Worm (Caenorhabditis elegans) whole organism, late embryonic: ENCODE data around the gene C55C3.4.

ENCODE experiments used
- C38D4.7 ChIP-seq: fragments of 200-800 bp; sonication (Bioruptor generic); optimal IDR thresholded peaks from 2 replicates; lab custom pipeline; 2018; ENCODE audit warnings: mild to moderate bottlenecking, missing genetic modification characterization, moderate library complexity, missing compliant biosample characterization
- K02D7.2 ChIP-seq: sonication (generic microtip); optimal IDR thresholded peaks from 2 replicates; lab custom pipeline; 2017; ENCODE audit warnings: mild to moderate bottlenecking, missing genetic modification characterization, missing compliant biosample characterization
- K09A11.1 ChIP-seq: sonication (generic microtip); optimal IDR thresholded peaks from 2 replicates; lab custom pipeline; 2017; ENCODE audit warnings: antibody characterized with exemption, mild to moderate bottlenecking, missing genetic modification characterization, missing compliant biosample characterization; ENCODE audit not compliant: insufficient read depth
- T23F11.4 ChIP-seq: fragments of 200-800 bp; sonication (Bioruptor generic); optimal IDR thresholded peaks from 2 replicates; lab custom pipeline; 2018; ENCODE audit warnings: mild to moderate bottlenecking, missing genetic modification characterization, missing compliant biosample characterization
- ahr-1 ChIP-seq: sonication (generic microtip); optimal IDR thresholded peaks from 2 replicates; lab custom pipeline; 2016; ENCODE audit warnings: missing genetic modification characterization, missing compliant biosample characterization
- ama-1 ChIP-seq: fragments of 150-350 bp; optimal IDR thresholded peaks from 2 replicates; lab custom pipeline; 2014
- ceh-22 ChIP-seq: sonication (generic microtip); optimal IDR thresholded peaks from 2 replicates; lab custom pipeline; 2017; ENCODE audit warnings: missing biosample characterization, missing genetic modification characterization
- ceh-30 ChIP-seq: fragments of 150-350 bp; optimal IDR thresholded peaks from 2 replicates; lab custom pipeline; 2014; ENCODE audit warnings: missing biosample characterization, missing genetic modification characterization
- ceh-45 ChIP-seq: fragments of 200-800 bp; sonication (Bioruptor generic); IDR thresholded peaks from 2 replicates; pipeline ENCODE4 v1.3.6; 2022; ENCODE audit warnings: missing genetic modification reagents, missing genetic modification characterization, missing compliant biosample characterization
- ceh-48 ChIP-seq: sonication (generic microtip); optimal IDR thresholded peaks from 2 replicates; lab custom pipeline; 2016; ENCODE audit warnings: missing genetic modification characterization, inconsistent platforms, missing compliant biosample characterization
- ceh-6 ChIP-seq: fragments of 200-800 bp; sonication (Bioruptor generic); optimal IDR thresholded peaks from 2 replicates; lab custom pipeline; 2018; ENCODE audit warnings: mild to moderate bottlenecking, missing genetic modification characterization, missing compliant biosample characterization
- ceh-9 ChIP-seq: sonication (generic microtip); optimal IDR thresholded peaks from 2 replicates; lab custom pipeline; 2016; ENCODE audit warnings: mild to moderate bottlenecking, missing genetic modification characterization, inconsistent platforms, missing compliant biosample characterization
- dmd-4 ChIP-seq: sonication (generic microtip); optimal IDR thresholded peaks from 2 replicates; lab custom pipeline; 2016; ENCODE audit warnings: borderline replicate concordance, missing genetic modification characterization, missing compliant biosample characterization
- dve-1 ChIP-seq: sonication (generic microtip); optimal IDR thresholded peaks from 2 replicates; lab custom pipeline; 2017; ENCODE audit warnings: antibody characterized with exemption, mild to moderate bottlenecking, missing genetic modification characterization, missing compliant biosample characterization
- elt-2 ChIP-seq: sonication (generic microtip); optimal IDR thresholded peaks from 2 replicates; lab custom pipeline; 2016; ENCODE audit warnings: missing genetic modification reagents, missing genetic modification characterization, missing compliant biosample characterization
- elt-4 ChIP-seq: sonication (generic microtip); optimal IDR thresholded peaks from 2 replicates; lab custom pipeline; 2016; ENCODE audit warnings: missing genetic modification characterization, missing compliant biosample characterization
- ets-4 ChIP-seq: sonication (generic microtip); optimal IDR thresholded peaks from 2 replicates; lab custom pipeline; 2016; ENCODE audit warnings: missing genetic modification characterization, missing compliant biosample characterization
- eyg-1 ChIP-seq: sonication (generic microtip); optimal IDR thresholded peaks from 2 replicates; lab custom pipeline; 2016; ENCODE audit warnings: missing genotype, missing genetic modification characterization, missing compliant biosample characterization
- fax-1 ChIP-seq: sonication (generic microtip); optimal IDR thresholded peaks from 2 replicates; lab custom pipeline; 2016; ENCODE audit warnings: missing genotype, missing genetic modification characterization, missing compliant biosample characterization
- fkh-6 ChIP-seq: sonication (generic microtip); optimal IDR thresholded peaks from 2 replicates; lab custom pipeline; 2016; ENCODE audit warnings: missing genetic modification characterization, missing compliant biosample characterization
- gmeb-2 ChIP-seq: sonication (generic microtip); optimal IDR thresholded peaks from 2 replicates; lab custom pipeline; 2016; ENCODE audit warnings: missing genetic modification characterization, inconsistent platforms, missing compliant biosample characterization
- hlh-6 ChIP-seq: sonication (generic microtip); optimal IDR thresholded peaks from 2 replicates; lab custom pipeline; 2016; ENCODE audit warnings: missing genotype, missing genetic modification characterization, missing compliant biosample characterization
- madf-2 ChIP-seq: sonication (generic microtip); optimal IDR thresholded peaks from 2 replicates; lab custom pipeline; 2017; ENCODE audit warnings: missing genetic modification characterization, missing compliant biosample characterization
- nhr-11 ChIP-seq: fragments of 150-350 bp; optimal IDR thresholded peaks from 2 replicates; lab custom pipeline; 2014; ENCODE audit warnings: missing biosample characterization, missing genetic modification characterization
- npax-4 ChIP-seq: sonication (generic microtip); optimal IDR thresholded peaks from 2 replicates; lab custom pipeline; 2016; ENCODE audit warnings: missing genetic modification characterization, missing compliant biosample characterization
- pag-3 ChIP-seq: sonication (generic microtip); optimal IDR thresholded peaks from 2 replicates; lab custom pipeline; 2016; ENCODE audit warnings: missing compliant biosample characterization, missing genetic modification characterization, borderline replicate concordance
- pat-9 ChIP-seq: fragments of 200-800 bp; sonication (Bioruptor generic); optimal IDR thresholded peaks from 2 replicates; lab custom pipeline; 2018; ENCODE audit warnings: mild to moderate bottlenecking, missing genetic modification characterization, moderate library complexity, missing compliant biosample characterization
- pax-1 ChIP-seq: fragments of 150-350 bp; optimal IDR thresholded peaks from 2 replicates; lab custom pipeline; 2014; ENCODE audit warnings: missing biosample characterization, missing genetic modification characterization
- pha-2 ChIP-seq: sonication (generic microtip); optimal IDR thresholded peaks from 2 replicates; lab custom pipeline; 2017; ENCODE audit warnings: mild to moderate bottlenecking, missing genetic modification characterization, missing compliant biosample characterization
- pha-4 ChIP-seq: fragments of 150-350 bp; optimal IDR thresholded peaks from 2 replicates; lab custom pipeline; 2018; ENCODE audit warnings: missing biosample characterization, missing genetic modification reagents, missing genetic modification characterization
- pros-1 ChIP-seq: fragments of 150-350 bp; optimal IDR thresholded peaks from 2 replicates; lab custom pipeline; 2014; ENCODE audit warnings: missing biosample characterization, missing genetic modification reagents, missing genetic modification characterization
- ref-2 ChIP-seq: sonication (generic microtip); optimal IDR thresholded peaks from 2 replicates; lab custom pipeline; 2016; ENCODE audit warnings: missing genetic modification characterization, missing compliant biosample characterization
- rnt-1 ChIP-seq: sonication (generic microtip); optimal IDR thresholded peaks from 2 replicates; lab custom pipeline; 2016; ENCODE audit warnings: missing genetic modification characterization, missing compliant biosample characterization
- sdc-2 ChIP-seq: sonication (generic microtip); optimal IDR thresholded peaks from 2 replicates; lab custom pipeline; 2016; ENCODE audit warnings: missing genotype, missing genetic modification characterization, missing compliant biosample characterization
- sox-2 ChIP-seq: fragments of 200-800 bp; sonication (Bioruptor generic); IDR thresholded peaks from 2 replicates; pipeline ENCODE4 v1.3.6; 2022; ENCODE audit warnings: missing genetic modification reagents, missing genetic modification characterization, missing compliant biosample characterization
- sox-4 ChIP-seq: sonication (generic microtip); optimal IDR thresholded peaks from 2 replicates; lab custom pipeline; 2017; ENCODE audit warnings: mild to moderate bottlenecking, missing genetic modification characterization, inconsistent platforms, missing compliant biosample characterization
- tbx-2 ChIP-seq: sonication (generic microtip); optimal IDR thresholded peaks from 2 replicates; lab custom pipeline; 2016; ENCODE audit warnings: missing genetic modification characterization, missing compliant biosample characterization
- tbx-7 ChIP-seq: sonication (generic microtip); optimal IDR thresholded peaks from 2 replicates; lab custom pipeline; 2016; ENCODE audit warnings: missing genotype, missing genetic modification characterization, missing compliant biosample characterization
- ttx-3 ChIP-seq: sonication (generic microtip); optimal IDR thresholded peaks from 2 replicates; lab custom pipeline; 2016; ENCODE audit warnings: missing genetic modification reagents, missing genetic modification characterization, missing compliant biosample characterization
- unc-42 ChIP-seq: sonication (generic microtip); optimal IDR thresholded peaks from 2 replicates; lab custom pipeline; 2016; ENCODE audit warnings: missing genotype, missing genetic modification characterization, missing compliant biosample characterization
- unc-55 ChIP-seq: sonication (generic microtip); optimal IDR thresholded peaks from 2 replicates; lab custom pipeline; 2017; ENCODE audit warnings: missing biosample characterization, missing genetic modification reagents, missing genetic modification characterization
- unc-86 ChIP-seq: sonication (generic microtip); optimal IDR thresholded peaks from 2 replicates; lab custom pipeline; 2016; ENCODE audit warnings: missing genetic modification characterization, missing compliant biosample characterization
- zip-5 ChIP-seq: sonication (generic microtip); optimal IDR thresholded peaks from 2 replicates; lab custom pipeline; 2016; ENCODE audit warnings: missing genetic modification characterization, missing compliant biosample characterization

C55C3.4 gene

ce11 chrIV:5635551-5635950 is 42.4 kb downstream of the C55C3.4 start, which contains the start of gene srd-13:
Gene srd-13, minus strand, starts transcription at chrIV:5635651.
- TF ChIP-seq unc-42 (tag; lab: Kevin White, UChicago) (no peak), unc-86 (tag; lab: Kevin White, UChicago) (no peak), dmd-4 (tag; lab: Kevin White, UChicago) (no peak), ceh-48 (tag; lab: Kevin White, UChicago) (no peak), ceh-9 (tag; lab: Kevin White, UChicago) (no peak), fax-1 (tag; lab: Kevin White, UChicago) (no peak), K09A11.1 (tag; lab: Kevin White, UChicago) (no peak), ahr-1 (tag; lab: Kevin White, UChicago) (no peak), pat-9 (tag; lab: Kevin White, UChicago) (no peak), ceh-22 (tag; lab: Kevin White, UChicago) (no peak), K02D7.2 (tag; lab: Kevin White, UChicago) (no peak), pax-1 (tag; lab: Kevin White, UChicago) (no peak), pha-4 (tag; lab: Kevin White, UChicago) (no peak), ama-1 (lab: Kevin White, UChicago) (no peak), dve-1 (tag; lab: Kevin White, UChicago) (no peak)

DNA sequence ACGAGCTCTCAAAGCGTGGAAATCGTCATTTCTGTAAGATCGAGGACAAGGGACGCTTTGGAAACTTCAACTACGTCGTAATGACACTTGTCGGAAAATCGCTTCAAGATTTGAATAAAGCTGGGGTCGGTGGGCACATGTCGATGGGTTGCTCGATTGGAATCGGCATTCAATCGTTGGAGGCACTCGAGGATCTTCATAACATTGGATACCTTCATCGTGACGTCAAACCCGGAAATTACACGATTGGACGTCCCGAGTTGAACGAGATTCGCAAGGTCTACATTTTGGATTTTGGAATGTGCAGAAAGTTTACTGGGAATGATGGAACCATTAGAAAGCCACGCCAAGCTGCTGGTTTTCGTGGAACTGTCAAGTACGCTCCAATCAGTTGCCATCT is 45.4 kb downstream of the C55C3.4 start:
- TF ChIP-seq fkh-6 (tag; lab: Kevin White, UChicago) (no peak), sox-2 (GFP tag; lab: Robert Waterston, UW) (no peak), unc-55 (GFP tag; lab: Kevin White, UChicago) (no peak), gmeb-2 (tag; lab: Kevin White, UChicago) (no peak), dve-1 (tag; lab: Kevin White, UChicago) (no peak), T23F11.4 (GFP tag; lab: Kevin White, UChicago) (no peak), pha-2 (tag; lab: Kevin White, UChicago) (no peak), K02D7.2 (tag; lab: Kevin White, UChicago) (no peak), pros-1 (tag; lab: Kevin White, UChicago) (no peak), elt-2 (tag; lab: Kevin White, UChicago) (no peak), ceh-45 (GFP tag; lab: Robert Waterston, UW) (no peak), pat-9 (tag; lab: Kevin White, UChicago) (no peak), rnt-1 (tag; lab: Kevin White, UChicago) (no peak), tbx-7 (no peak), ceh-48 (tag; lab: Kevin White, UChicago) (no peak), sox-4 (tag; lab: Kevin White, UChicago) (no peak), ref-2 (tag; lab: Kevin White, UChicago) (no peak), zip-5 (tag; lab: Kevin White, UChicago) (no peak), ttx-3 (no peak)

DNA sequence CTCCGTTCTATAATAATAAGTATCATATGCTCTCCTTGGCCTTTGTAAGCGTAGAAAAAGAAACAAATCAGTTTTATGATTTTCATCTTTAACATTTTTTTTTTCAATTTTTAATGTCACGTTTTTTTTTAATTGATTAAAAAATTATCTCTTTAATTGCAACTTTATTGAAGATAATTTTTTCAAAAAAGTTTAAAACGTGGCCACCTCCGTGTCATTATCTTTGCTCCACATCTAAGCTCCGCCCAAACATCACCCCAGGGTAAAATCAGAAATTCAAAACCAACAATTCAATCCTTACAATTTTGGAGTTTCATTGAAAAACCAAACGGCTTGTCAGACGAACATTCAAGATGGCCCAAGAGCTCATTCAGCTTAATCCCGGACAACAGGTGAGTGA is 46.3 kb downstream of the C55C3.4 start, which contains the start of gene ttbk-8.2:
Gene ttbk-8.2 (plus strand): TSS at position 301 of the 400 bp plus-strand sequence.
- no peak for TF ChIP-seq madf-2 (tag; lab: Kevin White, UChicago)
- no peak for TF ChIP-seq C38D4.7 (GFP tag; lab: Kevin White, UChicago)
- TF ChIP-seq ets-4 (tag; lab: Kevin White, UChicago), result no peak
- TF ChIP-seq pag-3 (tag; lab: Kevin White, UChicago), result no peak
- no peak for TF ChIP-seq dmd-4 (tag; lab: Kevin White, UChicago)
- no peak for TF ChIP-seq tbx-7

ce11 chrIV:5630156-5630555 is 47.8 kb downstream of the C55C3.4 start, which contains the start of gene srd-12:
Gene srd-12, minus strand, starts transcription at chrIV:5630256.
- no peak for TF ChIP-seq K02D7.2 (tag; lab: Kevin White, UChicago)
- no peak for TF ChIP-seq ets-4 (tag; lab: Kevin White, UChicago)
- no peak for TF ChIP-seq elt-4 (tag; lab: Kevin White, UChicago)
- no peak for TF ChIP-seq npax-4 (tag; lab: Kevin White, UChicago)
- no peak for TF ChIP-seq ceh-30 (tag; lab: Kevin White, UChicago)
- no peak for TF ChIP-seq sdc-2 (tag; lab: Kevin White, UChicago)
- no peak for TF ChIP-seq pha-2 (tag; lab: Kevin White, UChicago)
- TF ChIP-seq ama-1 (lab: Kevin White, UChicago), result no peak
- TF ChIP-seq ceh-48 (tag; lab: Kevin White, UChicago), result no peak
- TF ChIP-seq hlh-6 (tag; lab: Kevin White, UChicago), result no peak
- no peak for TF ChIP-seq tbx-2 (tag; lab: Kevin White, UChicago)
- no peak for TF ChIP-seq dmd-4 (tag; lab: Kevin White, UChicago)
- TF ChIP-seq ceh-45 (GFP tag; lab: Robert Waterston, UW), result no peak
- no peak for TF ChIP-seq K09A11.1 (tag; lab: Kevin White, UChicago)
- no peak for TF ChIP-seq madf-2 (tag; lab: Kevin White, UChicago)
- TF ChIP-seq nhr-11 (tag; lab: Kevin White, UChicago), result no peak
- no peak for TF ChIP-seq tbx-7
- TF ChIP-seq eyg-1 (tag; lab: Kevin White, UChicago), result no peak
- TF ChIP-seq ceh-6 (GFP tag; lab: Kevin White, UChicago), result no peak
- TF ChIP-seq fkh-6 (tag; lab: Kevin White, UChicago), result no peak
